Worm (Caenorhabditis elegans) whole organism, L3 larva: ENCODE data around the gene R05F9.11.
"Not testable (repeated sequence)": the region's sequence is repeated elsewhere in the genome, so short reads cannot be mapped to it uniquely, and the experiment has no call there.

Experiments
- ZK546.5 ChIP-seq: sonication (generic microtip); optimal IDR thresholded peaks from 2 replicates; lab custom pipeline; 2017; ENCODE audit warnings: missing biosample characterization, missing genetic modification characterization
- aly-2 ChIP-seq: fragments of 150-350 bp; optimal IDR thresholded peaks from 2 replicates; lab custom pipeline; 2014; ENCODE audit warnings: missing biosample characterization, missing genetic modification characterization
- ama-1 ChIP-seq: fragments of 150-350 bp; optimal IDR thresholded peaks from 2 replicates; lab custom pipeline; 2018
- ceh-28 ChIP-seq: fragments of 150-350 bp; optimal IDR thresholded peaks from 2 replicates; lab custom pipeline; 2014; ENCODE audit warnings: missing biosample characterization, missing genetic modification reagents, missing genetic modification characterization
- ceh-82 ChIP-seq: fragments of 150-350 bp; optimal IDR thresholded peaks from 2 replicates; lab custom pipeline; 2014; ENCODE audit warnings: missing biosample characterization, missing genetic modification characterization
- ceh-9 ChIP-seq: sonication (generic microtip); optimal IDR thresholded peaks from 2 replicates; lab custom pipeline; 2018; ENCODE audit warnings: missing biosample characterization, missing genetic modification characterization
- daf-12 ChIP-seq: fragments of 150-350 bp; optimal IDR thresholded peaks from 2 replicates; lab custom pipeline; 2014; ENCODE audit warnings: missing biosample characterization, missing genetic modification reagents, missing genetic modification characterization
- egl-27 ChIP-seq: sonication (generic microtip); optimal IDR thresholded peaks from 4 replicates; lab custom pipeline; 2017; ENCODE audit warnings: missing biosample characterization, missing genetic modification reagents, missing genetic modification characterization
- egl-5 ChIP-seq: fragments of 150-350 bp; optimal IDR thresholded peaks from 2 replicates; lab custom pipeline; 2017; ENCODE audit warnings: missing biosample characterization, missing genetic modification reagents, missing genetic modification characterization, inconsistent platforms
- elt-2 ChIP-seq: sonication (generic microtip); optimal IDR thresholded peaks from 2 replicates; lab custom pipeline; 2016; ENCODE audit warnings: missing genetic modification reagents, mild to moderate bottlenecking, missing genetic modification characterization, missing compliant biosample characterization
- eor-1 ChIP-seq, 2 experiments: fragments of 150-350 bp; optimal IDR thresholded peaks; 2 replicates each; lab custom pipeline; 2014 to 2018; ENCODE audit warnings: missing biosample characterization in 2 of 2, missing genetic modification characterization in 2 of 2
- fkh-2 ChIP-seq: fragments of 150-350 bp; optimal IDR thresholded peaks from 2 replicates; lab custom pipeline; 2014; ENCODE audit warnings: missing biosample characterization, missing genetic modification reagents, missing genetic modification characterization
- fos-1 ChIP-seq: fragments of 150-350 bp; optimal IDR thresholded peaks from 2 replicates; lab custom pipeline; 2014; ENCODE audit warnings: missing biosample characterization, missing genetic modification characterization
- hmg-11 ChIP-seq: sonication (generic microtip); optimal IDR thresholded peaks from 2 replicates; lab custom pipeline; 2016; ENCODE audit warnings: missing genetic modification characterization, missing compliant biosample characterization
- jun-1 ChIP-seq: fragments of 150-350 bp; optimal IDR thresholded peaks from 2 replicates; lab custom pipeline; 2014; ENCODE audit warnings: missing biosample characterization, missing genetic modification reagents, missing genetic modification characterization
- lin-15B ChIP-seq: fragments of 150-350 bp; optimal IDR thresholded peaks from 2 replicates; lab custom pipeline; 2014; ENCODE audit warnings: missing biosample characterization, missing genetic modification characterization
- lin-39 ChIP-seq: fragments of 150-350 bp; optimal IDR thresholded peaks from 2 replicates; lab custom pipeline; 2018; ENCODE audit warnings: missing biosample characterization, missing genetic modification reagents, missing genetic modification characterization
- nfya-1 ChIP-seq: sonication (generic microtip); optimal IDR thresholded peaks from 2 replicates; lab custom pipeline; 2017; ENCODE audit warnings: missing genetic modification characterization, mild to moderate bottlenecking, missing compliant biosample characterization, antibody characterized with exemption, moderate library complexity; ENCODE audit not compliant: insufficient read depth
- nhr-23 ChIP-seq: fragments of 150-350 bp; optimal IDR thresholded peaks from 2 replicates; lab custom pipeline; 2014; ENCODE audit warnings: missing biosample characterization, missing genetic modification reagents, missing genetic modification characterization
- nhr-237 ChIP-seq: fragments of 150-350 bp; optimal IDR thresholded peaks from 2 replicates; lab custom pipeline; 2014; ENCODE audit warnings: missing biosample characterization, missing genetic modification characterization
- nhr-25 ChIP-seq: sonication (generic microtip); optimal IDR thresholded peaks from 2 replicates; lab custom pipeline; 2017; ENCODE audit warnings: missing biosample characterization, missing genetic modification characterization
- nhr-28 ChIP-seq: fragments of 150-350 bp; optimal IDR thresholded peaks from 2 replicates; lab custom pipeline; 2014; ENCODE audit warnings: missing biosample characterization, missing genetic modification characterization
- nhr-43 ChIP-seq: sonication (generic microtip); optimal IDR thresholded peaks from 2 replicates; lab custom pipeline; 2016; ENCODE audit warnings: mild to moderate bottlenecking, missing genetic modification characterization, missing compliant biosample characterization; ENCODE audit not compliant: poor library complexity, severe bottlenecking
- nhr-67 ChIP-seq: fragments of 150-350 bp; optimal IDR thresholded peaks from 2 replicates; lab custom pipeline; 2014; ENCODE audit warnings: missing biosample characterization, missing genetic modification characterization
- nhr-76 ChIP-seq: fragments of 150-350 bp; sonication (generic microtip); optimal IDR thresholded peaks from 5 replicates; lab custom pipeline; 2014; ENCODE audit warnings: missing biosample characterization, missing genetic modification characterization
- pha-4 ChIP-seq: fragments of 150-350 bp; optimal IDR thresholded peaks from 2 replicates; lab custom pipeline; 2014; ENCODE audit warnings: missing biosample characterization, missing genetic modification reagents, missing genetic modification characterization
- pqm-1 ChIP-seq: fragments of 150-350 bp; optimal IDR thresholded peaks from 2 replicates; lab custom pipeline; 2017; ENCODE audit warnings: missing biosample characterization, missing genetic modification characterization, inconsistent platforms
- sea-2 ChIP-seq: fragments of 150-350 bp; sonication (generic microtip); optimal IDR thresholded peaks from 4 replicates; lab custom pipeline; 2014; ENCODE audit warnings: missing biosample characterization, missing genetic modification reagents, missing genetic modification characterization
- unc-39 ChIP-seq: sonication (generic microtip); optimal IDR thresholded peaks from 4 replicates; lab custom pipeline; 2017; ENCODE audit warnings: missing biosample characterization, missing genetic modification characterization
- unc-62 ChIP-seq: fragments of 150-350 bp; sonication (generic microtip); optimal IDR thresholded peaks from 4 replicates; lab custom pipeline; 2014; ENCODE audit warnings: missing biosample characterization, missing genetic modification reagents, missing genetic modification characterization
- zag-1 ChIP-seq: fragments of 150-350 bp; optimal IDR thresholded peaks from 2 replicates; lab custom pipeline; 2014; ENCODE audit warnings: missing biosample characterization, missing genetic modification characterization
- ztf-4 ChIP-seq: fragments of 150-350 bp; optimal IDR thresholded peaks from 2 replicates; lab custom pipeline; 2014; ENCODE audit warnings: missing biosample characterization, missing genetic modification characterization

Gene R05F9.11

DNA sequence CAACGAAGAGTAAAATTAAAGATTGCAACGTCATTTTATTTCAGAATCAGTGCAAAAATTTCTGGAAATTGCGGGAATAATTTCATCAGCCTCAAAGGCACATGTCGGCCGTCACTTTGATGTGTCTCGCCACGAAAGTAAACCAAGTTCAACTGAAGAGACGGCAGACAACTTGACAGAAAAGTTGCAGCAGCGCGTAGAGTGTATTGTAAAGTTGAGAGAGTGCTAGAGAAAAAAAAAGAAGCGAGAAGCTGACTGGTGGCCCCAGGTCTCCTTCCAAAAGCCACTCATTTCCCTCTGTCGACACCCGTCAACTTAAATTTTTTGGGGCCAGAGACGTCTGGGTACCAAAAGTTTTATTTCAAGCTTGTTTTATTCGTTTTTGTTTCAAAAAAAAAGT lies 9.7 kb downstream of the R05F9.11 start (continued):
- TF ChIP-seq nhr-237: no peak
- TF ChIP-seq fkh-2: no peak
- TF ChIP-seq ama-1 (lab: Kevin White, UChicago): no peak
- TF ChIP-seq lin-39 (tag; lab: Kevin White, UChicago): peak; percentile 68
- TF ChIP-seq jun-1 (tag; lab: Kevin White, UChicago): peak; percentile 56
- no peak for TF ChIP-seq zag-1
- TF ChIP-seq lin-15B (tag; lab: Kevin White, UChicago): peak; percentile 87
- peak; percentile 96 for TF ChIP-seq nfya-1 (tag; lab: Kevin White, UChicago)
- TF ChIP-seq nhr-25 (tag; lab: Kevin White, UChicago): peak; percentile 79
- no peak for TF ChIP-seq nhr-76 (tag; lab: Kevin White, UChicago)
- peak; percentile 68 for TF ChIP-seq elt-2 (tag; lab: Kevin White, UChicago)
- no peak for TF ChIP-seq nhr-67 (tag; lab: Kevin White, UChicago)
- peak; percentile 47 for TF ChIP-seq nhr-23 (tag; lab: Kevin White, UChicago)
- TF ChIP-seq hmg-11 (tag; lab: Kevin White, UChicago): peak; percentile 83
- no peak for TF ChIP-seq daf-12
- no peak for TF ChIP-seq nhr-28 (tag; lab: Kevin White, UChicago)
- peak; percentile 18 for TF ChIP-seq egl-27 (tag; lab: Kevin White, UChicago)
- TF ChIP-seq egl-5: peak; percentile 78
- no peak for TF ChIP-seq ceh-9 (tag; lab: Kevin White, UChicago)
- peak; percentile 50 for TF ChIP-seq pqm-1
- no peak for TF ChIP-seq aly-2 (tag; lab: Kevin White, UChicago)
- TF ChIP-seq unc-39 (tag; lab: Kevin White, UChicago): no peak
- no peak for TF ChIP-seq ZK546.5 (tag; lab: Kevin White, UChicago)
- no peak for TF ChIP-seq ztf-4 (tag; lab: Kevin White, UChicago)
- peak; percentile 84 for TF ChIP-seq pha-4
- peak; percentile 37 for TF ChIP-seq unc-62 (GFP tag; lab: Kevin White, UChicago)
- no peak for TF ChIP-seq sea-2 (GFP tag; lab: Kevin White, UChicago)
- TF ChIP-seq ceh-82 (tag; lab: Kevin White, UChicago): no peak
- peak; percentile 36 for TF ChIP-seq ceh-28 (tag; lab: Kevin White, UChicago)

DNA sequence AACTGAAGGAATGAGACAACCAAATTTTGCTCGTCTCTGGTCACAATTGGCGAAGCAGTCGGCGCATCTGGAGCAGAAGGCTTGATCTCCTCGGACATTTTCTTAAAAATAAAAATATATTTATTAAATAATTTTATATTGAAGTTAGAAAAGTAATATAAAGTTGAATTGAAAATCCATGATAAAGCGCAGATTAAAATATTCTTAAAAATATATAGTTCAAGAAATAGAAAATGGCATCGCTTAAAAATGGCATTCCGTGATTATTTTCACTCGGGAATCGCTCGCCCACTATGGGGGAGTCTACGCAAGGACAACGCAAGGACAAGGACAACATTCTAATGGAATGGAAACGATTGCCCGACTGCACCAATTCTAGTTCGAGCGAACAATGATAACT lies 10.3 kb downstream of the R05F9.11 start, which contains the start of gene sgt-1:
Gene sgt-1, minus strand, starts transcription at position 101 of the 400 bp plus-strand sequence.
- not testable (repeated sequence) for TF ChIP-seq ceh-28, fos-1, lin-39 (tag; lab: Kevin White, UChicago)
- TF ChIP-seq, all 47 proteins: peak for 0; not testable (repeated sequence) for 47

- TF ChIP-seq nhr-28 (tag; lab: Kevin White, UChicago) (no peak), nhr-25 (tag; lab: Kevin White, UChicago) (peak; percentile 45), nhr-43 (no peak), ceh-28 (tag; lab: Kevin White, UChicago) (peak; percentile 52), nfya-1 (tag; lab: Kevin White, UChicago) (peak; percentile 60), eor-1 (tag; optimal IDR thresholded peaks at IDR 0.05; lab: Kevin White, UChicago) (no peak), pha-4 (peak; percentile 69), elt-2 (tag; lab: Kevin White, UChicago) (peak; percentile 64), lin-15B (tag; lab: Kevin White, UChicago) (peak; percentile 33), ama-1 (lab: Kevin White, UChicago) (peak; percentile 85)
Observed at ce11 chrII:4902035-4902434, 12.0 kb downstream of the R05F9.11 start, which contains the start of gene R05F9.9. Gene R05F9.9 (minus strand): TSS chrII:4902100.

DNA sequence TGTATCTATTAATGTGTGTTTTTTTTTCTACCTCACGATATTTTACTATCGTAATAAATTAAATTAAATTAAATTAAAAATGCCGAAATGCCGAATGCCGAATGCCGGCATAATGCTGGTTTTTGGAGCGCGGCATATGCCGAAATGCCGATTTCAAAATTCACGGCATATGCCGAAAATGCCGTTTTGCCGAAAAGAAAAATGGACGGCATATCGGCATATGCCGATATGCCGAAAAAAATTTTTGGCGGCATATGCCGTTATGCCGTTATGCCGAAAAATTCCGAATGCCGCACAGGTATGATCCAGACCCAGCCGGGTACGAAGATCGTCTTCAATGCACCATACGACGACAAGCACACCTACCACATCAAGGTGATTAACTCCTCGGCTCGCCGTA lies 15.5 kb downstream of the R05F9.11 start, which contains the start of gene msp-32:
Gene msp-32, plus strand, starts transcription at position 301 of the 400 bp plus-strand sequence.
- TF ChIP-seq nhr-28 (tag; lab: Kevin White, UChicago); pqm-1; lin-15B (tag; lab: Kevin White, UChicago): not testable (repeated sequence)
- TF ChIP-seq, all 47 proteins: peak for 0; not testable (repeated sequence) for 47

DNA sequence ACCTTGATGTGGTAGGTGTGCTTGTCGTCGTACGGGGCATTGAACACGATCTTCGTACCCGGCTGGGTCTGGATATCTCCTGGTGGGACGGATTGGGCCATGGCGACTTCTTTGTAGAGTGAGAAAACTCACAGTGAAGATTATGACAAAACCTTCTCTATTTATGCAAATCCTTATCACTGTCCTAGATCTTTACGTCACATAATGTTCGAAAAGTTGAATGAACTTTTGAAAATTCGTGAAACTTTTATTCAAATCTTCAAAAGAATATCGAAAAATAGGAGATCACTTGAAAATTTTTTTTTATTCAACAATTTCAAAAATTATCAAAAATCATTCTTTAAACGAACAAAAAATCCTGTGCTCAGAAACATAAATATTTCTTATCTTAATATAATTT lies 21.4 kb downstream of the R05F9.11 start, which contains the start of gene msp-33:
Gene msp-33, minus strand, starts transcription at position 101 of the 400 bp plus-strand sequence.
- no peak for TF ChIP-seq pha-4
- no peak for TF ChIP-seq nhr-43
